Fruit fly (Drosophila melanogaster): ENCODE data around the gene CrebA.

The CrebA gene

DNA sequence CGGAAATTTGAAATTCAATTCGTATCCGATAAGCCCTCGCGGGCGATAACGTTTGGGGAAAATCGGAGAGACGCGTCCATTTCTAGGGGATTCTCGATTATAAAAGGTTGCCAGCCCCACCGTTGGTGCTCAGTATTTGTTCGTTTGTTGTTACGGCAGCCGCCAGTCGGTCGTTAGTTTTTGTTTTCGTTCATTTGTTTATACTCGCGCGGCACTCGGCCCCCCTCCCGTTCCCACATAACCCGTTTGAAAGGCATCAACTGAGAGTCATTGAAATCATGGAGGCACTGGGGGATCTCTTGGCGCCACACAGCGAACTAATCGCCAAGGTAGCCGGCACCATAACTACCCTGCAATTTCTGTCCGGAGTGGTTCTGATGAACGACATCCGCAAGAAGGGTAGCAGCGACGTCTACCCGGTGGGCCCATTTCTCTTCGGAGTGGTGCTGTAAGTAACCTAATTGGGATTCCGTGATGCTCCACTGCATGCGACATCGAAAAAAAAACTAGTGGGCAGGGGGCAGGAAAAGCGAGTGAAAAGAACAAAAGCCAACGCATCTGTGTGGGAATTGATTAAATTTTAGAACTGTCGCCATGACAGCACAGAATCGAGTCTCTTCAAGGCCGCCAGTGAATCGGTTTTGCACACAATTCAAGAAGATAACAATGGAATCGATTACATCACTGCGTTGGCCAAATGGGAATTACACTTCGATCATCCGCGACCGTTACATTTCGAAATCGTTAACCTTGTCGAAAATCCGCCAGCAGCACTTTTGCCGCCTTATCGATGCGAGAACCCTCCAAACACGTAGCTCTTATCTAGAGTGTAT is 34.2 kb upstream of the CrebA start, which contains the start of gene CG7272 (continued):
- TF ChIP-seq sqz (GFP tag; optimal IDR thresholded peaks at IDR 0.05) (peak; percentile 44), B-H2 (GFP tag; optimal IDR thresholded peaks at IDR 0.05) (peak; percentile 58), Spps (tag; optimal IDR thresholded peaks at IDR 0.05) (no peak), Sry-δ (GFP tag; optimal IDR thresholded peaks at IDR 0.05) (peak; percentile 53), gcm (GFP tag; optimal IDR thresholded peaks at IDR 0.05) (peak; percentile 18), nom (GFP tag; optimal IDR thresholded peaks at IDR 0.05) (peak; percentile 23), trh (GFP tag; optimal IDR thresholded peaks at IDR 0.05) (no peak), Rfx (GFP tag; IDR thresholded peaks at IDR 0.05) (peak; percentile 53), Vsx1 (GFP tag; optimal IDR thresholded peaks at IDR 0.05) (no peak), CG6854 (GFP tag; optimal IDR thresholded peaks at IDR 0.05) (no peak), Kr (GFP tag; optimal IDR thresholded peaks at IDR 0.05) (no peak), CG10654 (GFP tag; optimal IDR thresholded peaks at IDR 0.05) (no peak), E2f2 (GFP tag; IDR thresholded peaks at IDR 0.05) (peak; percentile 97), kni (GFP tag; optimal IDR thresholded peaks at IDR 0.05) (peak; percentile 60), pan (optimal IDR thresholded peaks at IDR 0.05) (no peak), pan (GFP tag; optimal IDR thresholded peaks at IDR 0.05 in 1 of 2, IDR thresholded peaks at IDR 0.05 in 1 of 2) (peak in 1 of 2 experiments; percentile 27), sd (tag; optimal IDR thresholded peaks at IDR 0.05) (peak; percentile 36), Hr78 (GFP tag; optimal IDR thresholded peaks at IDR 0.05) (no peak), CG1233 (GFP tag; optimal IDR thresholded peaks at IDR 0.05) (no peak), CG8089 (GFP tag; optimal IDR thresholded peaks at IDR 0.05) (no peak), CG8924 (tag; optimal IDR thresholded peaks at IDR 0.05) (peak; percentile 39), MBD-R2 (GFP tag; IDR thresholded peaks at IDR 0.05) (peak; percentile 43), BEAF-32 (GFP tag; optimal IDR thresholded peaks at IDR 0.05) (peak; percentile 20), HLH4C (GFP tag; IDR thresholded peaks at IDR 0.05; ENCODE audit: partially characterized antibody) (peak; percentile 50; the same call in 2 of the 3 replicates), Drgx (GFP tag; IDR thresholded peaks at IDR 0.05) (peak; percentile 15; the same call in 1 of the 2 replicates), CG12071 (GFP tag; optimal IDR thresholded peaks at IDR 0.05) (peak; percentile 5), B-H1 (GFP tag; IDR thresholded peaks at IDR 0.05) (no peak), en (GFP tag; optimal IDR thresholded peaks at IDR 0.05) (no peak), ci (GFP tag; IDR thresholded peaks at IDR 0.05) (peak; percentile 30; the same call in 1 of the 3 replicates), Ptx1 (GFP tag; IDR thresholded peaks at IDR 0.05) (no peak), CG11247 (GFP tag; IDR thresholded peaks at IDR 0.05) (no peak), Dll (GFP tag; IDR thresholded peaks at IDR 0.05; ENCODE audit: partially characterized antibody) (peak; percentile 23; the same call in 1 of the 4 replicates), eyg (GFP tag; optimal IDR thresholded peaks at IDR 0.05) (peak; percentile 18), vnd (GFP tag; IDR thresholded peaks at IDR 0.05; ENCODE audit: partially characterized antibody) (peak; percentile 39; the same call in 2 of the 3 replicates), lab (GFP tag; optimal IDR thresholded peaks at IDR 0.05) (peak; percentile 44), Atf-2 (GFP tag; optimal IDR thresholded peaks at IDR 0.05) (no peak), grn (GFP tag; optimal IDR thresholded peaks at IDR 0.05) (peak; percentile 14), Dbx (GFP tag; IDR thresholded peaks at IDR 0.05) (peak; percentile 69; the same call in 2 of the 3 replicates), Hr3 (GFP tag; optimal IDR thresholded peaks at IDR 0.05) (no peak), ttk (GFP tag; IDR thresholded peaks at IDR 0.05) (no peak), CG12155 (GFP tag; optimal IDR thresholded peaks at IDR 0.05) (no peak), Atf6 (GFP tag; IDR thresholded peaks at IDR 0.05) (peak; percentile 20; the same call in 1 of the 2 replicates), CG17328 (GFP tag; IDR thresholded peaks at IDR 0.05) (no peak), mirr (GFP tag; optimal IDR thresholded peaks at IDR 0.05) (peak; percentile 65), cad (GFP tag; optimal IDR thresholded peaks at IDR 0.05) (no peak), Jarid2 (GFP tag; optimal IDR thresholded peaks at IDR 0.05) (peak; percentile 70), CG10462 (GFP tag; optimal IDR thresholded peaks at IDR 0.05) (no peak), lilli (GFP tag; optimal IDR thresholded peaks at IDR 0.05) (peak; percentile 37), so (GFP tag; IDR thresholded peaks at IDR 0.05) (0 out of 3 replicates have a peak, but pooled peaks have one; percentile 14)

Measured in whole organism, embryonic.